Fruit fly (Drosophila melanogaster): ENCODE data around the gene mbc.

DNA sequence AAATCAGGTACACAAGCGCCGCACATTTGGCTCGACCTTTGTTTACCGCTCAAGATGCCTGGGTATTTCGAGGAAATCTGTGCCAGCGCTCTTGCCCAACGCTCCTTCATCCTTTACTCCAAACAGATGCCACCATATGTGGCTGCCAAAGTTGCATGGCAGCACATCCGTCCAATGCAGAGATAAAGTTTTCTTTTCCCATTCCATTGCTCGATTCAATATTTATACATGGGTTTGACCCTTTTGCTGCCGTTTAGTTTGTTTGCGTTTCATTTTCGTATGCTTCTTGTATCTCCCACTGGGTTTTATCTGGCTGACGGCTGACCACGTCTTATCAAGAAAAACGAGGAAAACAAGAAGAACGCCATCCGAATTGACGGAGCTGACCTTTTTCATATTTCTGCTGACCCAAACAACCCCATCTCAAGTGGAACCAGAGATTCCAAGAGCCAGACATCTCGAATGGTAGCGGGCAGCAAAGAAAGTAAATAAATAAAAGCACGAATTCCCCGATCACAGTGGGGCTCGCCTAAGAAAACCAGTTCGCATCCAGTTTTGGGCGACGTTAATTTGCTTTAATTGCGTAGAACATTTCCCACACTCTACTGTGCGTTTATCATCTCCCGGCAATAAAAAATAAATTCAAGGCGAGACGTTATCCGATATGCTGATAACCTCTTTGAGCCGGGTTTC, 9.1 kb downstream of the mbc start:
- TF ChIP-seq CG34406 (GFP tag; optimal IDR thresholded peaks at IDR 0.05) (peak; percentile 5), CG31627 (GFP tag; optimal IDR thresholded peaks at IDR 0.05) (peak; percentile 9), spab (GFP tag; optimal IDR thresholded peaks at IDR 0.05) (no peak)

Measured in whole organism, prepupa.